Fruit fly (Drosophila melanogaster): Measurements from ENCODE around the gene squ.

squ gene

dm6 chr2L:16719643-16720515, 40.0 kb downstream of the squ start, which contains the start of gene Cyt-c-p (continued):
- TF ChIP-seq CG17612 (GFP tag; IDR thresholded peaks at IDR 0.05) (no peak), chinmo (GFP tag; IDR thresholded peaks at IDR 0.05; ENCODE audit: partially characterized antibody) (peak; percentile 31; the same call in 1 of the 4 replicates), CG11723 (GFP tag; optimal IDR thresholded peaks at IDR 0.05) (no peak), en (GFP tag; optimal IDR thresholded peaks at IDR 0.05) (no peak), Fer1 (GFP tag; optimal IDR thresholded peaks at IDR 0.05) (peak; percentile 31), CG8281 (tag; optimal IDR thresholded peaks at IDR 0.05) (no peak), CG17802 (tag; optimal IDR thresholded peaks at IDR 0.05) (no peak), Bteb2 (GFP tag; optimal IDR thresholded peaks at IDR 0.05) (peak; percentile 9), gce (GFP tag; IDR thresholded peaks at IDR 0.05) (no peak), ara (GFP tag; IDR thresholded peaks at IDR 0.05) (no peak), fu2 (GFP tag; optimal IDR thresholded peaks at IDR 0.05) (no peak), CG30020 (tag; optimal IDR thresholded peaks at IDR 0.05) (peak; percentile 44), vvl (GFP tag; IDR thresholded peaks at IDR 0.05) (0 out of 2 replicates have a peak, but pooled peaks have one; percentile 22), CG10654 (GFP tag; optimal IDR thresholded peaks at IDR 0.05) (no peak), insv (GFP tag; optimal IDR thresholded peaks at IDR 0.05) (peak in 1 of 2 experiments; percentile 11), bbx (GFP tag; IDR thresholded peaks at IDR 0.05; ENCODE audit: partially characterized antibody) (peak; percentile 45; the same call in 1 of the 2 replicates), CG2129 (GFP tag; IDR thresholded peaks at IDR 0.05; ENCODE audit: partially characterized antibody) (0 out of 2 replicates have a peak, but pooled peaks have one; percentile 18), ems (GFP tag; optimal IDR thresholded peaks at IDR 0.05) (no peak), usp (GFP tag; optimal IDR thresholded peaks at IDR 0.05) (no peak), CG18262 (tag; optimal IDR thresholded peaks at IDR 0.05) (peak; percentile 0), Gug (GFP tag; IDR thresholded peaks at IDR 0.05) (no peak), CG42726 (GFP tag; IDR thresholded peaks at IDR 0.05; ENCODE audit: partially characterized antibody) (no peak; the same call in none of the 2 replicates), NFAT (GFP tag; IDR thresholded peaks at IDR 0.05) (peak; percentile 58; the same call in 1 of the 2 replicates), CG10147 (GFP tag; optimal IDR thresholded peaks at IDR 0.05) (peak; percentile 43), nau (GFP tag; optimal IDR thresholded peaks at IDR 0.05) (peak; percentile 23), tup (GFP tag; optimal IDR thresholded peaks at IDR 0.05) (no peak), CG6654 (GFP tag; optimal IDR thresholded peaks at IDR 0.05) (no peak), yki (optimal IDR thresholded peaks at IDR 0.05) (no peak), CG15011 (GFP tag; optimal IDR thresholded peaks at IDR 0.05) (no peak), CG17186 (GFP tag; optimal IDR thresholded peaks at IDR 0.05) (peak; percentile 87), hkb (optimal IDR thresholded peaks at IDR 0.05) (peak; percentile 75), hkb (GFP tag; IDR thresholded peaks at IDR 0.05) (0 out of 2 replicates have a peak, but pooled peaks have one; percentile 25), CG10366 (GFP tag; IDR thresholded peaks at IDR 0.05) (no peak), MESR4 (GFP tag; optimal IDR thresholded peaks at IDR 0.05) (peak; percentile 72), CHES-1-like (GFP tag; optimal IDR thresholded peaks at IDR 0.05) (peak; percentile 39), cg (GFP tag; optimal IDR thresholded peaks at IDR 0.05) (no peak), Nf-YC (tag; optimal IDR thresholded peaks at IDR 0.05) (peak; percentile 55), CG10565 (GFP tag; optimal IDR thresholded peaks at IDR 0.05) (no peak), crp (GFP tag; optimal IDR thresholded peaks at IDR 0.05) (no peak), CG8478 (optimal IDR thresholded peaks at IDR 0.05) (no peak), maf-S (GFP tag; optimal IDR thresholded peaks at IDR 0.05) (peak; percentile 0), CG6854 (GFP tag; optimal IDR thresholded peaks at IDR 0.05) (no peak), cas (GFP tag; IDR thresholded peaks at IDR 0.05) (no peak), CG33557 (GFP tag; optimal IDR thresholded peaks at IDR 0.05) (peak; percentile 16), az2 (GFP tag; optimal IDR thresholded peaks at IDR 0.05) (no peak), gsb (GFP tag; IDR thresholded peaks at IDR 0.05) (no peak), Sry-β (GFP tag; optimal IDR thresholded peaks at IDR 0.05) (no peak), kah (GFP tag; optimal IDR thresholded peaks at IDR 0.05) (no peak), ken (GFP tag; IDR thresholded peaks at IDR 0.05) (no peak)

Measured in whole organism, embryonic.